Worm (Caenorhabditis elegans) whole organism, L1 larva: ENCODE data around the gene mam-6.
A peak's percentile ranks its signal among the peaks of the same experiment; 100 is the strongest.

ENCODE experiments used
- F16B12.6 ChIP-seq: fragments of 150-350 bp; optimal IDR thresholded peaks from 2 replicates; lab custom pipeline; 2014; ENCODE audit warnings: missing biosample characterization, missing genetic modification characterization
- alr-1 ChIP-seq: fragments of 200-800 bp; sonication (Bioruptor generic); optimal IDR thresholded peaks from 2 replicates; lab custom pipeline; 2018; ENCODE audit warnings: borderline replicate concordance, mild to moderate bottlenecking, missing genetic modification characterization, missing compliant biosample characterization
- aly-2 ChIP-seq: fragments of 150-350 bp; optimal IDR thresholded peaks from 2 replicates; lab custom pipeline; 2014; ENCODE audit warnings: missing biosample characterization, missing genetic modification characterization
- blmp-1 ChIP-seq: fragments of 150-350 bp; optimal IDR thresholded peaks from 2 replicates; lab custom pipeline; 2014; ENCODE audit warnings: missing biosample characterization, missing genetic modification characterization
- ceh-63 ChIP-seq: fragments of 200-800 bp; sonication (Bioruptor generic); optimal IDR thresholded peaks from 2 replicates; lab custom pipeline; 2018; ENCODE audit warnings: mild to moderate bottlenecking, missing genetic modification characterization, missing compliant biosample characterization
- ceh-82 ChIP-seq, 3 experiments: fragments of 150-350 bp in 1 of 3; sonication (generic microtip) in 2 of 3; optimal IDR thresholded peaks; 2 replicates each; lab custom pipeline; 2014 to 2017; ENCODE audit warnings: missing biosample characterization in 3 of 3, missing genetic modification characterization in 3 of 3
- ces-1 ChIP-seq: fragments of 150-350 bp; optimal IDR thresholded peaks from 2 replicates; lab custom pipeline; 2014; ENCODE audit warnings: missing biosample characterization, missing genetic modification reagents, missing genetic modification characterization
- dpl-1 ChIP-seq, 3 experiments: fragments of 150-350 bp in 2 of 3; sonication (generic microtip) in 1 of 3; optimal IDR thresholded peaks; 2 replicates each; lab custom pipeline; 2014 to 2017; ENCODE audit warnings: missing biosample characterization in 3 of 3, missing genetic modification characterization in 3 of 3, missing genetic modification reagents in 3 of 3
- dsc-1 ChIP-seq: sonication (generic microtip); optimal IDR thresholded peaks from 2 replicates; lab custom pipeline; 2016; ENCODE audit warnings: mild to moderate bottlenecking, missing genetic modification characterization, missing compliant biosample characterization
- efl-1 ChIP-seq, 4 experiments: fragments of 150-350 bp; optimal IDR thresholded peaks in 3 of 4; peaks in 1 of 4; 1 replicate in 1 of 4; 2 replicates in 3 of 4; lab custom pipeline; 2014; ENCODE audit warnings: missing biosample characterization in 2 of 4, missing genetic modification characterization in 2 of 4, missing genetic modification reagents in 2 of 4
- elt-2 ChIP-seq: sonication (generic microtip); optimal IDR thresholded peaks from 2 replicates; lab custom pipeline; 2016; ENCODE audit warnings: missing genetic modification characterization, mild to moderate bottlenecking, inconsistent platforms, missing compliant biosample characterization, missing genetic modification reagents
- ets-5 ChIP-seq: fragments of 200-800 bp; sonication (Bioruptor generic); IDR thresholded peaks from 2 replicates; pipeline ENCODE4 v1.3.6; 2022; ENCODE audit warnings: missing genetic modification characterization, missing compliant biosample characterization
- grh-1 ChIP-seq: fragments of 200-800 bp; sonication (Bioruptor generic); IDR thresholded peaks from 2 replicates; pipeline ENCODE4 v1.3.6; 2022; ENCODE audit warnings: missing genetic modification reagents, missing genetic modification characterization, missing compliant biosample characterization
- hlh-17 ChIP-seq: fragments of 200-800 bp; sonication (Bioruptor generic); optimal IDR thresholded peaks from 2 replicates; lab custom pipeline; 2018; ENCODE audit warnings: missing genetic modification characterization, mild to moderate bottlenecking, missing compliant biosample characterization, moderate library complexity, borderline replicate concordance
- isw-1 ChIP-seq: fragments of 200-800 bp; sonication (Bioruptor generic); IDR thresholded peaks from 2 replicates; pipeline ENCODE4 v1.3.6; 2022; ENCODE audit warnings: missing genetic modification characterization, missing compliant biosample characterization
- jun-1 ChIP-seq: fragments of 150-350 bp; optimal IDR thresholded peaks from 2 replicates; lab custom pipeline; 2014; ENCODE audit warnings: missing biosample characterization, missing genetic modification reagents, missing genetic modification characterization
- lin-14 ChIP-seq: fragments of 200-800 bp; sonication (Bioruptor generic); optimal IDR thresholded peaks from 2 replicates; lab custom pipeline; 2018; ENCODE audit warnings: mild to moderate bottlenecking, missing genetic modification characterization, moderate library complexity, missing compliant biosample characterization
- lin-35 ChIP-seq, 2 experiments: fragments of 150-350 bp; optimal IDR thresholded peaks; 2 replicates each; lab custom pipeline; 2014; ENCODE audit warnings: missing biosample characterization in 2 of 2, missing genetic modification characterization in 2 of 2, missing genetic modification reagents in 2 of 2
- lin-39 ChIP-seq: fragments of 150-350 bp; optimal IDR thresholded peaks from 2 replicates; lab custom pipeline; 2014; ENCODE audit warnings: missing biosample characterization, missing genetic modification reagents, missing genetic modification characterization
- lsy-2 ChIP-seq, 2 experiments: fragments of 150-350 bp; optimal IDR thresholded peaks; 2 replicates each; lab custom pipeline; 2014; ENCODE audit warnings: missing biosample characterization in 2 of 2, missing genetic modification characterization in 2 of 2
- mdl-1 ChIP-seq, 2 experiments: fragments of 150-350 bp; optimal IDR thresholded peaks; 2 replicates each; lab custom pipeline; 2014 to 2017; ENCODE audit warnings: missing biosample characterization in 2 of 2, missing genetic modification characterization in 2 of 2, inconsistent platforms in 1 of 2
- mep-1 ChIP-seq: fragments of 150-350 bp; optimal IDR thresholded peaks from 2 replicates; lab custom pipeline; 2014; ENCODE audit warnings: missing biosample characterization, missing genetic modification characterization
- nhr-19 ChIP-seq: fragments of 200-800 bp; sonication (Bioruptor generic); conservative IDR thresholded peaks from 2 replicates; pipeline ENCODE4 v1.3.6; 2022; ENCODE audit warnings: missing genetic modification characterization, missing compliant biosample characterization
- nhr-28 ChIP-seq: fragments of 150-350 bp; optimal IDR thresholded peaks from 2 replicates; lab custom pipeline; 2014; ENCODE audit warnings: missing biosample characterization, missing genetic modification characterization
- nhr-47 ChIP-seq: sonication (generic microtip); optimal IDR thresholded peaks from 2 replicates; lab custom pipeline; 2016; ENCODE audit warnings: mild to moderate bottlenecking, missing genetic modification characterization, moderate library complexity, missing compliant biosample characterization
- nhr-71 ChIP-seq: sonication (generic microtip); optimal IDR thresholded peaks from 2 replicates; lab custom pipeline; 2016; ENCODE audit warnings: mild to moderate bottlenecking, missing genetic modification characterization, moderate library complexity, missing compliant biosample characterization
- nhr-76 ChIP-seq: sonication (generic microtip); optimal IDR thresholded peaks from 2 replicates; lab custom pipeline; 2017; ENCODE audit warnings: missing biosample characterization, missing genetic modification characterization
- nhr-84 ChIP-seq: sonication (generic microtip); optimal IDR thresholded peaks from 2 replicates; lab custom pipeline; 2017; ENCODE audit warnings: missing biosample characterization, missing genetic modification characterization
- pag-3 ChIP-seq: sonication (generic microtip); optimal IDR thresholded peaks from 2 replicates; lab custom pipeline; 2017; ENCODE audit warnings: missing genetic modification characterization, mild to moderate bottlenecking, missing compliant biosample characterization, antibody characterized with exemption, borderline replicate concordance; ENCODE audit not compliant: insufficient read depth
- pqm-1 ChIP-seq: sonication (generic microtip); optimal IDR thresholded peaks from 3 replicates; lab custom pipeline; 2017; ENCODE audit warnings: missing biosample characterization, missing genetic modification characterization
- rnt-1 ChIP-seq: sonication (generic microtip); optimal IDR thresholded peaks from 2 replicates; lab custom pipeline; 2016; ENCODE audit warnings: mild to moderate bottlenecking, missing genetic modification characterization, moderate library complexity, missing compliant biosample characterization
- snu-23 ChIP-seq: sonication (generic microtip); optimal IDR thresholded peaks from 2 replicates; lab custom pipeline; 2016; ENCODE audit warnings: missing genetic modification characterization, missing compliant biosample characterization
- sox-4 ChIP-seq: sonication (generic microtip); optimal IDR thresholded peaks from 2 replicates; lab custom pipeline; 2016; ENCODE audit warnings: missing genetic modification characterization, missing compliant biosample characterization
- sptf-1 ChIP-seq: fragments of 150-350 bp; optimal IDR thresholded peaks from 2 replicates; lab custom pipeline; 2014; ENCODE audit warnings: missing biosample characterization, missing genetic modification characterization
- swsn-7 ChIP-seq: sonication (generic microtip); optimal IDR thresholded peaks from 2 replicates; lab custom pipeline; 2016; ENCODE audit warnings: missing genetic modification characterization, missing compliant biosample characterization
- tbx-2 ChIP-seq: sonication (generic microtip); optimal IDR thresholded peaks from 2 replicates; lab custom pipeline; 2016; ENCODE audit warnings: missing genetic modification characterization, missing compliant biosample characterization
- tlp-1 ChIP-seq: fragments of 150-350 bp; optimal IDR thresholded peaks from 2 replicates; lab custom pipeline; 2014; ENCODE audit warnings: missing biosample characterization, missing genetic modification characterization
- xbp-1 ChIP-seq: sonication (generic microtip); optimal IDR thresholded peaks from 2 replicates; lab custom pipeline; 2016; ENCODE audit warnings: missing genetic modification characterization, missing compliant biosample characterization
- zip-4 ChIP-seq: fragments of 200-800 bp; sonication (Bioruptor generic); optimal IDR thresholded peaks from 2 replicates; lab custom pipeline; 2018; ENCODE audit warnings: mild to moderate bottlenecking, missing genetic modification characterization, moderate library complexity, missing compliant biosample characterization

mam-6 gene

DNA sequence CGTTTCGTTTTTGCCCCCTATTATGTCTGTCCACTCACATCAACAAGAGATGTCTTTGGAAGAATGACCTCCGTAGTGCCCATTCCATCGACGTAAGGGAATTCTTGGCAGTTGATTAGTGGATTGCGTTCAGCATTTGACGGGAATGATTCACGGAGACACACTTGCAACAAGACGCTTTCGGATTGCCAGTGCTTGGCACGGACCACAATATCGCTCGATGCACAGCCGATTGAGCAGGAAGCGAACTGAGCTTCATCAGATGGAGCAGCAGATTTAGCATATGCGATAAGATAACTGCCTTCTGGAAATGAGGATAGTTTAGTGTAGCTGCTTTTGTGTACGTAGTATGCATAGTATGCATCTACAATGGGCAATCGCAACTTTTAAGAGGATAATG, 34.3 kb upstream of the mam-6 start:
- TF ChIP-seq F16B12.6 (no peak), ces-1 (no peak), hlh-17 (GFP tag; lab: Kevin White, UChicago) (no peak), tlp-1 (tag; lab: Kevin White, UChicago) (no peak), nhr-76 (no peak), dsc-1 (tag; lab: Kevin White, UChicago) (no peak), sptf-1 (tag; lab: Kevin White, UChicago) (no peak), rnt-1 (tag; lab: Kevin White, UChicago) (no peak), isw-1 (GFP tag; lab: Robert Waterston, UW) (no peak), nhr-84 (no peak), nhr-28 (no peak), ets-5 (GFP tag; lab: Robert Waterston, UW) (no peak)

DNA sequence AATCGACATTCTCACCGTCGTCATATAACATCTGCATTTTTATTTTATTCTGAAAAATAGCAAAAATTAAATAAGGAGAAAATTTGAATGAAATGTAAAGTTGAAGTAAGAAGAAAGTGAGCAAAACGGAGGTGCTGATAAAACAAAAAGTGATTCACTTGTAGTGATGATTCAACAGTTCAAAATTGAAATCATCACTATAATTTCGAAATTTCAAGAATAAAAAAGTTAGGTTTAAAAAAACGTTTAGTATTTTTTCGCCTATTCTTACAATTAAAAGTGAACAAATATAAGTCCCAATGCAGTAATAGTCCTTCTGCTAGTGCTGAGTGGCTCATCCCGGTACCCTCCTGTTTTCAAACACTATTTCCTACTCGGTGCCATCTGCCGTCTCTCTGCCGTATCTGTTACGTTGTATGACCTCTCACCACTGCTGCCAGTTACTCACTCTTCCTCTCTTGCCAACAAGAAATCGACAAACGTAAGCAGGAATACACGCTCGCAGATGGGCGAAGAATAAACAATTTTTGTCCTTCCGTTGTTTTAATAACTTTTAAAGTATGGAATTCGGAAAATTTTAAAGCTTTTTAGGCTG, 31.3 kb upstream of the mam-6 start, which contains the start of gene dhhc-1:
dhhc-1 (minus strand) TSS at position 51 of the 595 bp plus-strand sequence.
- TF ChIP-seq mdl-1 (tag; optimal IDR thresholded peaks at IDR 0.05; lab: Kevin White, UChicago) (peak in 1 of 2 experiments; percentile 24), sox-4 (tag; lab: Kevin White, UChicago) (no peak), nhr-71 (tag; lab: Kevin White, UChicago) (peak; percentile 60), nhr-47 (tag; lab: Kevin White, UChicago) (peak; percentile 29), rnt-1 (tag; lab: Kevin White, UChicago) (peak; percentile 28), zip-4 (GFP tag; lab: Kevin White, UChicago) (no peak), aly-2 (tag; lab: Kevin White, UChicago) (no peak), ceh-82 (tag; optimal IDR thresholded peaks at IDR 0.05; lab: Kevin White, UChicago) (peak; percentile 19 to 60 (median 28)), tbx-2 (tag; lab: Kevin White, UChicago) (peak; percentile 31), blmp-1 (tag; lab: Kevin White, UChicago) (peak; percentile 42), nhr-19 (GFP tag; lab: Robert Waterston, UW) (peak; percentile 35; the same call in 1 of the 2 replicates), lin-39 (tag; lab: Kevin White, UChicago) (peak; percentile 25), efl-1 (optimal IDR thresholded peaks at IDR 0.05; lab: Kevin White, UChicago) (peak in 1 of 2 experiments; percentile 30), efl-1 (GFP tag; optimal IDR thresholded peaks at IDR 0.05 in 1 of 2; lab: Kevin White, UChicago) (no peak), grh-1 (GFP tag; lab: Robert Waterston, UW) (no peak), pag-3 (tag; lab: Kevin White, UChicago) (peak; percentile 63), lin-14 (GFP tag; lab: Kevin White, UChicago) (peak; percentile 84), lsy-2 (tag; optimal IDR thresholded peaks at IDR 0.05; lab: Kevin White, UChicago) (peak in 1 of 2 experiments; percentile 15), dpl-1 (GFP tag; optimal IDR thresholded peaks at IDR 0.05; lab: Kevin White, UChicago) (peak in 1 of 3 experiments; percentile 6), mep-1 (tag; lab: Kevin White, UChicago) (peak; percentile 48), xbp-1 (tag; lab: Kevin White, UChicago) (peak; percentile 24), ceh-63 (GFP tag; lab: Kevin White, UChicago) (no peak), swsn-7 (tag; lab: Kevin White, UChicago) (peak; percentile 50), lin-35 (GFP tag; optimal IDR thresholded peaks at IDR 0.05; lab: Kevin White, UChicago) (peak; percentile 16 to 24), snu-23 (GFP tag; lab: Kevin White, UChicago) (peak; percentile 68)

DNA sequence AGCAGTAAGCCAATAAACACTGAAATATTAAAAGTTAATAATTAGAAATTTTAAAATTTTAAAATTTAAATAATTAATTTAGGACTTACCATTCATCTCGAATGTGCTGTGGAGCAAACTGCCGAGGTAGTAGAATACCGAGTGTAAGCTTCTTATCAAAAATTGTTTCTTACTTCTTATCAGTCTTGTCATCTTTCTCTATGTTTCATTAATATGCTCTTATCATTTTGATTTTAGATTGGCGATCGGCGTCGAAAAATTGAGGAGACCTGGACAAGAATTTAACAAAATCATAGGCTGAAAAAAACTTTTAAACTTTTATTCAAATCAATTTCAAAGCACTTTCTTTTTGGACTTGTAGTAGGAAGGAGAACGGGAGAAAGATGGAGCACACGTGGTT, 28.6 kb upstream of the mam-6 start, which contains the start of gene F09B12.3:
F09B12.3 (minus strand) TSS at position 192 of the 400 bp plus-strand sequence.
- TF ChIP-seq tlp-1 (tag; lab: Kevin White, UChicago) (peak; percentile 33), pqm-1 (peak; percentile 55), elt-2 (tag; lab: Kevin White, UChicago) (peak; percentile 77), nhr-19 (GFP tag; lab: Robert Waterston, UW) (no peak), alr-1 (tag; lab: Kevin White, UChicago) (no peak), snu-23 (GFP tag; lab: Kevin White, UChicago) (no peak), nhr-28 (no peak), jun-1 (no peak)
- TF ChIP-seq, all 84 proteins: peak for 3
